Fruit fly (Drosophila melanogaster) whole organism, adult: ENCODE measurements around the gene CG15483.

ENCODE experiments used
- CG11617 ChIP-seq: fragments of 200-800 bp; sonication (Bioruptor generic); optimal IDR thresholded peaks from 2 replicates; lab custom pipeline; 2017; ENCODE audit warnings: mild to moderate bottlenecking, missing biosample characterization, missing genetic modification reagents, missing genetic modification characterization
- CG12768 ChIP-seq: fragments of 200-800 bp; sonication (Bioruptor generic); optimal IDR thresholded peaks from 2 replicates; lab custom pipeline; 2017; ENCODE audit warnings: missing biosample characterization, missing genetic modification characterization, mild to moderate bottlenecking, moderate library complexity, missing genetic modification reagents
- CG14711 ChIP-seq: fragments of 200-800 bp; sonication (Bioruptor generic); optimal IDR thresholded peaks from 2 replicates; lab custom pipeline; 2018; ENCODE audit warnings: missing biosample characterization, mild to moderate bottlenecking, missing genetic modification characterization, moderate library complexity
- CG1620 ChIP-seq: fragments of 200-800 bp; sonication (Bioruptor generic); optimal IDR thresholded peaks from 2 replicates; lab custom pipeline; 2016; ENCODE audit warnings: missing biosample characterization, missing genetic modification characterization
- CG33017 ChIP-seq: fragments of 200-800 bp; sonication (Bioruptor generic); optimal IDR thresholded peaks from 2 replicates; lab custom pipeline; 2018; ENCODE audit warnings: missing biosample characterization, mild to moderate bottlenecking, missing genetic modification characterization, moderate library complexity
- CG5204 ChIP-seq: fragments of 200-800 bp; sonication (Bioruptor generic); optimal IDR thresholded peaks from 2 replicates; lab custom pipeline; 2016; ENCODE audit warnings: missing biosample characterization, missing genetic modification characterization
- CG7045 ChIP-seq: fragments of 200-800 bp; sonication (Bioruptor generic); optimal IDR thresholded peaks from 2 replicates; lab custom pipeline; 2017; ENCODE audit warnings: missing biosample characterization, mild to moderate bottlenecking, missing genetic modification characterization
- CG7101 ChIP-seq: fragments of 200-800 bp; sonication (Bioruptor generic); optimal IDR thresholded peaks from 2 replicates; lab custom pipeline; 2018; ENCODE audit warnings: missing biosample characterization, mild to moderate bottlenecking, missing genetic modification characterization, moderate library complexity
- Clk ChIP-seq: fragments of 200-800 bp; sonication (Bioruptor generic); optimal IDR thresholded peaks from 2 replicates; lab custom pipeline; 2017; ENCODE audit warnings: missing biosample characterization, missing genetic modification characterization
- Crg-1 ChIP-seq: fragments of 200-800 bp; sonication (Bioruptor generic); optimal IDR thresholded peaks from 2 replicates; lab custom pipeline; 2016; ENCODE audit warnings: missing biosample characterization, missing genetic modification characterization
- Hr96 ChIP-seq: fragments of 200-800 bp; sonication (Bioruptor generic); optimal IDR thresholded peaks from 2 replicates; lab custom pipeline; 2016; ENCODE audit warnings: missing biosample characterization, missing genetic modification characterization
- Mnt ChIP-seq: fragments of 200-800 bp; sonication (Bioruptor generic); optimal IDR thresholded peaks from 2 replicates; lab custom pipeline; 2016; ENCODE audit warnings: missing biosample characterization, mild to moderate bottlenecking, missing genetic modification characterization
- bab1 ChIP-seq: fragments of 200-800 bp; sonication (Bioruptor generic); optimal IDR thresholded peaks from 3 replicates; lab custom pipeline; 2019; ENCODE audit warnings: missing biosample characterization, mild to moderate bottlenecking, missing genetic modification characterization, moderate library complexity
- cic ChIP-seq: fragments of 200-800 bp; sonication (Bioruptor generic); optimal IDR thresholded peaks from 2 replicates; lab custom pipeline; 2017; ENCODE audit warnings: missing biosample characterization, mild to moderate bottlenecking, missing genetic modification characterization, moderate library complexity
- cnc ChIP-seq, 2 experiments: fragments of >200 bp; optimal IDR thresholded peaks; 2 replicates each; lab custom pipeline; 2017
- kay ChIP-seq: fragments of 200-800 bp; sonication (Bioruptor generic); peaks from one replicate; lab custom pipeline; 2016; ENCODE audit warnings: missing biosample characterization, missing genetic modification characterization, borderline replicate concordance
- ovo ChIP-seq: fragments of 200-800 bp; sonication (Bioruptor generic); optimal IDR thresholded peaks from 2 replicates; lab custom pipeline; 2016; ENCODE audit warnings: missing biosample characterization, missing genetic modification characterization
- pad ChIP-seq: fragments of 200-800 bp; sonication (Bioruptor generic); optimal IDR thresholded peaks from 3 replicates; lab custom pipeline; 2017; ENCODE audit warnings: missing biosample characterization, missing genetic modification characterization, mild to moderate bottlenecking, moderate library complexity, missing genetic modification reagents
- tj ChIP-seq: fragments of 200-800 bp; sonication (Bioruptor generic); optimal IDR thresholded peaks from 3 replicates; lab custom pipeline; 2017; ENCODE audit warnings: missing biosample characterization, mild to moderate bottlenecking, missing genetic modification characterization, moderate library complexity
- toe ChIP-seq: fragments of 200-800 bp; sonication (Bioruptor generic); optimal IDR thresholded peaks from 2 replicates; lab custom pipeline; 2016; ENCODE audit warnings: missing biosample characterization, missing genetic modification characterization

The CG15483 gene

DNA sequence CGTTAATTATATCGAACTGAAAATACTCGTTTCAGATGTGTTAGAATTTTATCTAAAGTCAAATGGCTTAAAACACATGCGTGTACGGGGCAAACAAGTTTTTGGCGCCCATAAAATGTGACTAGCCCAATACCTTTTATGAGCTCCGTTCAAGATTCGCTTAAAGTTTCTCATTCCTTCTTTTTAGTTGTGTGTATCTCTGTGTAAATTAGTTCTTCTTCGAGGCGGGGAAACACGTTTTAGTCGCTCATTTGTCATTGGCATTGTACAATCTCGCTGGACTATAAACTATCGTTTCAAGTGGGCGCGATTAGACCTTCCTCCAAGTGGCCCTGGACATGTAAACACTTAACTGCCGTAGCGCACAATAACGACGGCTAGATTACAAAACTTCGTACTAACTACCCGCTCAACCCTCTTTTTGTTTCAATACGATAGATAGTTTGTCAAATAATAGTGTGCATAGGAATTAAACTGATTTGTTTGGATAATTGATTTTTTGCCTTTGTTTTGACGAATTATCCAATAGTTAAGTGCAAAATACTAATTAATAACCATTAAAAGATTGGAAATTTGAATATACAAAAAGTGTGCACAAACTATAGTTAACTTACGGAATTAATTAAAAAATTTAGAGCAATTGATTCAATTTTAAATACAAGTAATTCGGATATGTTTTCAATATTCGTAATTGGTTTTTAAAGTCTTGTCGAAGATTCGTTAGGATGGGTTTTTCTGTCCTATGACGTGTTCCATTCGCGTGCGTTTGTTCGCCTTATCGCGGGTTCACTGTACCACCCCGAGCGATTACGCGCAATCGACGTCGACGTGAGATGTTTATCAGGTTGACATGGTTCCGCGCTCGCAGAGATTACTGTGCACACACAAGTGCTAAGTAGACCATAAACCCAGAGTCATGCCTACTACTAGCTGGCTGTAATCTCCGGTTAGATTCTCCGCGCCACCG is 40.9 kb downstream of the CG15483 start:
- TF ChIP-seq Hr96 (GFP tag; lab: Kevin White, UChicago) (peak; percentile 18), CG7045 (GFP tag; lab: Kevin White, UChicago) (peak; percentile 51), CG5204 (GFP tag; lab: Kevin White, UChicago) (peak; percentile 31), CG1620 (GFP tag; lab: Kevin White, UChicago) (no peak), CG12768 (peak; percentile 57), Clk (peak; percentile 45), tj (GFP tag; lab: Kevin White, UChicago) (peak; percentile 1), cnc (optimal IDR thresholded peaks at IDR 0.05; lab: Kevin White, UChicago) (peak in 1 of 2 experiments; percentile 65), cic (GFP tag; lab: Kevin White, UChicago) (peak; percentile 77), CG11617 (peak; percentile 52), CG33017 (tag; lab: Kevin White, UChicago) (peak; percentile 10), kay (peak; percentile 81), Crg-1 (GFP tag; lab: Kevin White, UChicago) (no peak), CG7101 (tag; lab: Kevin White, UChicago) (peak; percentile 37), CG14711 (peak; percentile 8), toe (GFP tag; lab: Kevin White, UChicago) (peak; percentile 53), pad (GFP tag; lab: Kevin White, UChicago) (peak; percentile 30), ovo (GFP tag; lab: Kevin White, UChicago) (no peak), Mnt (no peak), bab1 (no peak)

DNA sequence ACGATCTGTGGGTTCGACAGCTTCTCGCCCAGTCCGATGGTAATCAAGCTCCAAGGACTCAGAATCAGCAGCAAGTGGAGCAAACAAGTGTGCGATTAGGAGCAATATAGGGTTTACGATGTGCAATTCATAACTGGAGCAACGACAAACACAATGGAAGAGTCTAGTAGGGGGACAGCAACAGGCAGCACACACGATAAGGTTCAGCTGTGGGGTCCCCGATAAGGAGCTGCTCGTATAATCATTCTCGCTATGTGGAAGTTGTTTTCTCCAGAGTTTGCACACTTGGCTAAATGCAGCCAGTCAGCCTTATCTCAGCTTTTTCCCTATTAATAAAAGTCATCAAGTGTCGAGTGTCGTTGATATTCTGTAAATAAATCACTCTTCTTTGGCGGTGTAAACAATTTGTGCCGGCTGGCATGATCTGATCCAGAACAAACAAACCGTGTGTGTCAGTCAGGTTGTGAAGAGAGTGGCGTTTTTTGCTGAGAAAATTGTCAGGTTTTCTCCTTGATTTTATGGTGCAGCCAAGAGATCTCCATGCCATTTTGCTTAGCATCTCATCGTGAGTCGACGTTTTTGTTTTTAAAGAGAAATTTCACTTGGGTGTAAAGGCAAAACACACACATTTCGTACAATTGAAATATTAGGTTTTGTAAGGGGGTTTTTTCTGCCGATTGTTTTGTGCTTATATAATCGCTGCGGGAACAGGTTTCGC is 41.8 kb downstream of the CG15483 start:
- TF ChIP-seq Hr96 (GFP tag; lab: Kevin White, UChicago) (no peak), bab1 (no peak), cnc (optimal IDR thresholded peaks at IDR 0.05; lab: Kevin White, UChicago) (peak in 1 of 2 experiments; percentile 60), toe (GFP tag; lab: Kevin White, UChicago) (peak; percentile 1), tj (GFP tag; lab: Kevin White, UChicago) (peak; percentile 59), CG14711 (peak; percentile 17), Mnt (peak; percentile 19), cic (GFP tag; lab: Kevin White, UChicago) (peak; percentile 91), CG11617 (no peak), CG7101 (tag; lab: Kevin White, UChicago) (no peak), ovo (GFP tag; lab: Kevin White, UChicago) (peak; percentile 18), CG33017 (tag; lab: Kevin White, UChicago) (peak; percentile 21), CG7045 (GFP tag; lab: Kevin White, UChicago) (no peak), Crg-1 (GFP tag; lab: Kevin White, UChicago) (no peak), kay (peak; percentile 65), Clk (no peak), CG5204 (GFP tag; lab: Kevin White, UChicago) (no peak), CG12768 (peak; percentile 60), CG1620 (GFP tag; lab: Kevin White, UChicago) (no peak), pad (GFP tag; lab: Kevin White, UChicago) (peak; percentile 0)

DNA sequence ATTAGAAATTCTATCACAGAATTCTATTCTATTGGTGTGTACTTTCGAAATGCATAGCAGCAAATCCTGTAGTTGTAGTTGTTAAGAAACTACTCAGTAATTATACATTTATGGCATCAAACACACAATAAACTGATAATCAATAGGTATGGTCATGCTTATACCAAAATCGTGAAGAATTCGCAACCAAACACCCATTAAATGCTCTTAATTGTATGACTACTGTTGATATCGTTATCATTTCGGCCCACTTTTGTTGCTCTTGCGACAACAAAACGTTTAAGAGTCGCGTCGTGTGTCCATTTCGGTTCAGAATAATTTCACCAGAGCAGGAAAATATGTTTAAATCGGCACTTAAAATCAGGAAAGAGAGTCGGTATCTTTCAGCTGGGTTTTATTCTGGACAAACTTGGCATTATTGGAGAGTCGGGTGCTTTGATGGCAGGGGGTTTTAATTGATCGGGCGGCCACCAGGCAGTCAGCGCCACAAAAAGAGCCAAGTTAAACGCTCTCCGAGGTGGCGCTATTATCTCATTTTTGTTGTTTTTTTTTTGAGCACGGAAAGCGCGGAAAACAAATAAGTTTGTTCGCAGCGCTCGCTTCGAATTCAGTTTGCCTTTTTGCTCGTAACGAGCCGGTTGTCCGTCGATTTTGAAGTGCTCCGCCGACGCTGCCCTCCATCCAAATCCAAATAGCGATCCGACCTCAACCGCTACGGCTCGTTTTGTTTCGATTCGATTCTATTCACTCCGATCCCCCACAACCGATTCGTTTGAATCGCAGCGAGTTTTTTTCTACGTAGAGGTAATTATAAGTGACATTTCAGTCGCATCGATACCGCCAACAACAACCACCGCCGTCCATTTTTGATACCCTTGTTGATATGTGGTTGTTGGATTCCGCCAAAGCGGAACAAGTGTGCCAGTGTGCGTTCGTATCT is 42.9 kb downstream of the CG15483 start, which contains the start of gene MRP:
TSS of gene MRP (plus strand) at position 609 of the 940 bp plus-strand sequence.
- TF ChIP-seq CG33017 (tag; lab: Kevin White, UChicago) (peak; percentile 19), bab1 (peak; percentile 6), CG7045 (GFP tag; lab: Kevin White, UChicago) (peak; percentile 39), CG1620 (GFP tag; lab: Kevin White, UChicago) (no peak), cic (GFP tag; lab: Kevin White, UChicago) (peak; percentile 19), Mnt (peak; percentile 36), Hr96 (GFP tag; lab: Kevin White, UChicago) (no peak), Crg-1 (GFP tag; lab: Kevin White, UChicago) (no peak), CG12768 (no peak), cnc (optimal IDR thresholded peaks at IDR 0.05; lab: Kevin White, UChicago) (no peak), Clk (no peak), tj (GFP tag; lab: Kevin White, UChicago) (peak; percentile 17), CG7101 (tag; lab: Kevin White, UChicago) (no peak), toe (GFP tag; lab: Kevin White, UChicago) (no peak), CG5204 (GFP tag; lab: Kevin White, UChicago) (no peak), CG14711 (no peak)

DNA sequence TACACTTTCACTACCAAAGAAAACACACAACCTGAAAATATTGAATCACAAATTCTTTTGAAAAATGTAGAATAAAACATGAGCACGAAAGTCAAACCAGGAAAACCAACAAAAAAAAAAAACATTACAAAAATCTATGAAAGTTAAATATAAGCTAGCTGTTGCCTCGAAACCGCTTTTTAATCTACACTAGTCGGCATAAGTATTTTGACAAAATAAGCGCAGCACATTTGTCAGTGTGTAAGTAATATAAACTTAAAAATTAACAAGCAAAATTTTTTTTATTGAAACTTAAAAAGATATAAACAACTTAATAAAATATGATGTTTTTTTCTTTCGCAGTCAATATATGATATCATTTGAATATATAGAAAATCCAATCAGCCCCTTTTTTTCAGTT is 48.8 kb downstream of the CG15483 start, which contains the start of gene CG5787:
TSS of gene CG5787 (minus strand) at position 101 of the 400 bp plus-strand sequence.
- TF ChIP-seq CG7101 (tag; lab: Kevin White, UChicago) (no peak), Mnt (no peak), toe (GFP tag; lab: Kevin White, UChicago) (no peak), cnc (optimal IDR thresholded peaks at IDR 0.05; lab: Kevin White, UChicago) (no peak), CG14711 (no peak), CG7045 (GFP tag; lab: Kevin White, UChicago) (no peak), pad (GFP tag; lab: Kevin White, UChicago) (no peak), Clk (no peak), ovo (GFP tag; lab: Kevin White, UChicago) (no peak), CG1620 (GFP tag; lab: Kevin White, UChicago) (no peak), tj (GFP tag; lab: Kevin White, UChicago) (no peak), CG33017 (tag; lab: Kevin White, UChicago) (no peak), CG12768 (no peak), kay (no peak), cic (GFP tag; lab: Kevin White, UChicago) (no peak), CG5204 (GFP tag; lab: Kevin White, UChicago) (no peak)
